Worm (Caenorhabditis elegans) whole organism, young adult: ENCODE results near the gene F53F4.7.
A peak's percentile ranks its signal among the peaks of the same experiment; 100 is the strongest.

ENCODE experiments used
- B0019.2 ChIP-seq: fragments of 200-800 bp; sonication (Bioruptor generic); conservative IDR thresholded peaks from 2 replicates; pipeline ENCODE4 v1.3.6; 2022; ENCODE audit warnings: missing genetic modification reagents, missing genetic modification characterization, missing compliant biosample characterization
- B0035.1 ChIP-seq: sonication (generic microtip); optimal IDR thresholded peaks from 2 replicates; lab custom pipeline; 2016; ENCODE audit warnings: missing genetic modification characterization, mild to moderate bottlenecking, missing compliant biosample characterization, missing genotype, missing genetic modification reagents
- B0261.1 ChIP-seq: sonication (generic microtip); optimal IDR thresholded peaks from 2 replicates; lab custom pipeline; 2016; ENCODE audit warnings: mild to moderate bottlenecking, missing genetic modification characterization, moderate library complexity, missing compliant biosample characterization
- B0336.3 ChIP-seq: fragments of 200-800 bp; sonication (Bioruptor generic); IDR thresholded peaks from 2 replicates; pipeline ENCODE4 v1.3.6; 2022; ENCODE audit warnings: missing genetic modification characterization, missing compliant biosample characterization
- C06A6.2 ChIP-seq: fragments of 200-800 bp; sonication (Bioruptor generic); conservative IDR thresholded peaks from 2 replicates; pipeline ENCODE4 v1.3.6; 2022; ENCODE audit warnings: missing genetic modification characterization, missing compliant biosample characterization
- F10E7.11 ChIP-seq: sonication (generic microtip); optimal IDR thresholded peaks from 2 replicates; lab custom pipeline; 2017; ENCODE audit warnings: mild to moderate bottlenecking, missing genetic modification characterization, moderate library complexity, missing compliant biosample characterization
- F23B12.7 ChIP-seq: sonication (generic microtip); optimal IDR thresholded peaks from 2 replicates; lab custom pipeline; 2017; ENCODE audit warnings: missing genetic modification characterization, mild to moderate bottlenecking, missing compliant biosample characterization, antibody characterized with exemption, moderate library complexity; ENCODE audit not compliant: insufficient read depth
- F33H1.4 ChIP-seq: fragments of 200-800 bp; sonication (Bioruptor generic); IDR thresholded peaks from 2 replicates; pipeline ENCODE4 v1.3.6; 2022; ENCODE audit warnings: missing genetic modification reagents, missing genetic modification characterization, missing compliant biosample characterization
- F55B11.4 ChIP-seq: sonication (generic microtip); optimal IDR thresholded peaks from 2 replicates; lab custom pipeline; 2016; ENCODE audit warnings: missing compliant biosample characterization, missing genetic modification characterization, borderline replicate concordance; ENCODE audit not compliant: insufficient read depth
- K11D2.4 ChIP-seq: fragments of 200-800 bp; sonication (Bioruptor generic); IDR thresholded peaks from 2 replicates; pipeline ENCODE4 v1.3.6; 2022; ENCODE audit warnings: missing genetic modification reagents, missing genetic modification characterization, missing compliant biosample characterization
- T07F8.4 ChIP-seq: sonication (generic microtip); optimal IDR thresholded peaks from 2 replicates; lab custom pipeline; 2016; ENCODE audit warnings: mild to moderate bottlenecking, missing genetic modification characterization, moderate library complexity, missing compliant biosample characterization
- Y53F4B.3 ChIP-seq: fragments of 200-800 bp; sonication (Bioruptor generic); IDR thresholded peaks from 2 replicates; pipeline ENCODE4 v1.3.6; 2022; ENCODE audit warnings: missing genetic modification reagents, missing genetic modification characterization, missing compliant biosample characterization
- Y56A3A.18 ChIP-seq: fragments of 200-800 bp; sonication (Bioruptor generic); IDR thresholded peaks from 2 replicates; pipeline ENCODE4 v1.3.6; 2022; ENCODE audit warnings: missing genetic modification reagents, missing genetic modification characterization, missing compliant biosample characterization
- Y95B8A.8 ChIP-seq: fragments of 200-800 bp; sonication (Bioruptor generic); IDR thresholded peaks from 2 replicates; pipeline ENCODE4 v1.3.6; 2022; ENCODE audit warnings: missing genetic modification reagents, missing genetic modification characterization, missing compliant biosample characterization
- atf-7 ChIP-seq: sonication (generic microtip); optimal IDR thresholded peaks from 2 replicates; lab custom pipeline; 2017; ENCODE audit warnings: mild to moderate bottlenecking, missing genetic modification characterization, missing compliant biosample characterization
- bed-1 ChIP-seq: fragments of 200-800 bp; sonication (Bioruptor generic); IDR thresholded peaks from 2 replicates; pipeline ENCODE4 v1.3.6; 2022; ENCODE audit warnings: missing genetic modification reagents, missing genetic modification characterization, missing compliant biosample characterization
- cebp-2 ChIP-seq: fragments of 200-800 bp; sonication (Bioruptor generic); IDR thresholded peaks from 2 replicates; pipeline ENCODE4 v1.3.6; 2022; ENCODE audit warnings: missing genetic modification characterization, missing compliant biosample characterization
- ceh-27 ChIP-seq: fragments of 200-800 bp; sonication (Bioruptor generic); optimal IDR thresholded peaks from 2 replicates; lab custom pipeline; 2018; ENCODE audit warnings: mild to moderate bottlenecking, missing genetic modification characterization, moderate library complexity, missing compliant biosample characterization
- ceh-40 ChIP-seq: fragments of 200-800 bp; sonication (Bioruptor generic); IDR thresholded peaks from 2 replicates; pipeline ENCODE4 v1.3.6; 2022; ENCODE audit warnings: missing genetic modification characterization, missing compliant biosample characterization
- chd-7 ChIP-seq: sonication (generic microtip); optimal IDR thresholded peaks from 2 replicates; lab custom pipeline; 2016; ENCODE audit warnings: mild to moderate bottlenecking, missing genetic modification characterization, moderate library complexity, missing compliant biosample characterization
- dox-1 ChIP-seq: fragments of 200-800 bp; sonication (Bioruptor generic); IDR thresholded peaks from 2 replicates; pipeline ENCODE4 v1.3.6; 2022; ENCODE audit warnings: missing genetic modification reagents, missing genetic modification characterization, missing compliant biosample characterization
- efl-1 ChIP-seq: fragments of 150-350 bp; optimal IDR thresholded peaks from 2 replicates; lab custom pipeline; 2014; ENCODE audit warnings: missing biosample characterization, missing genetic modification reagents, missing genetic modification characterization
- egl-44 ChIP-seq: fragments of 200-800 bp; sonication (Bioruptor generic); IDR thresholded peaks from 2 replicates; pipeline ENCODE4 v1.3.6; 2022; ENCODE audit warnings: missing genetic modification reagents, missing genetic modification characterization, missing compliant biosample characterization
- egrh-3 ChIP-seq: fragments of 200-800 bp; sonication (Bioruptor generic); IDR thresholded peaks from 2 replicates; pipeline ENCODE4 v1.3.6; 2022; ENCODE audit warnings: missing genetic modification reagents, missing genetic modification characterization, missing compliant biosample characterization
- ets-4 ChIP-seq: fragments of 200-800 bp; sonication (Bioruptor generic); optimal IDR thresholded peaks from 2 replicates; lab custom pipeline; 2018; ENCODE audit warnings: mild to moderate bottlenecking, missing genetic modification characterization, missing compliant biosample characterization
- gei-17 ChIP-seq: fragments of 200-800 bp; sonication (Bioruptor generic); optimal IDR thresholded peaks from 2 replicates; lab custom pipeline; 2018; ENCODE audit warnings: mild to moderate bottlenecking, missing genetic modification characterization, missing compliant biosample characterization
- hlh-26 ChIP-seq: fragments of 200-800 bp; sonication (Bioruptor generic); conservative IDR thresholded peaks from 2 replicates; pipeline ENCODE4 v1.3.6; 2022; ENCODE audit warnings: missing genetic modification reagents, missing genetic modification characterization, missing compliant biosample characterization
- hmg-1.2 ChIP-seq: fragments of 200-800 bp; sonication (Bioruptor generic); IDR thresholded peaks from 2 replicates; pipeline ENCODE4 v1.3.6; 2022; ENCODE audit warnings: missing genetic modification reagents, missing genetic modification characterization, missing compliant biosample characterization
- hrde-1 ChIP-seq: sonication (generic microtip); optimal IDR thresholded peaks from 2 replicates; lab custom pipeline; 2016; ENCODE audit warnings: missing genetic modification characterization, mild to moderate bottlenecking, missing compliant biosample characterization, moderate library complexity, missing genotype, missing genetic modification reagents, borderline replicate concordance
- lag-1 ChIP-seq: fragments of 200-800 bp; sonication (Bioruptor generic); IDR thresholded peaks from 2 replicates; pipeline ENCODE4 v1.3.6; 2022; ENCODE audit warnings: missing genetic modification reagents, missing genetic modification characterization, missing compliant biosample characterization
- let-526 ChIP-seq: fragments of 200-800 bp; sonication (Bioruptor generic); IDR thresholded peaks from 2 replicates; pipeline ENCODE4 v1.3.6; 2022; ENCODE audit warnings: missing genetic modification reagents, missing genetic modification characterization, missing compliant biosample characterization
- let-607 ChIP-seq, 2 experiments: fragments of 200-800 bp in 1 of 2; sonication (Bioruptor generic) in 1 of 2; sonication (generic microtip) in 1 of 2; optimal IDR thresholded peaks; 2 replicates each; lab custom pipeline; 2016 to 2018; ENCODE audit warnings: mild to moderate bottlenecking in 2 of 2, missing compliant biosample characterization in 2 of 2, missing genetic modification characterization in 2 of 2, moderate library complexity in 2 of 2, missing genotype in 1 of 2
- lin-40 ChIP-seq: sonication (generic microtip); optimal IDR thresholded peaks from 2 replicates; lab custom pipeline; 2016; ENCODE audit warnings: missing genetic modification characterization, mild to moderate bottlenecking, missing compliant biosample characterization, missing genotype, missing genetic modification reagents
- lsl-1 ChIP-seq: fragments of 200-800 bp; sonication (Bioruptor generic); optimal IDR thresholded peaks from 2 replicates; lab custom pipeline; 2018; ENCODE audit warnings: mild to moderate bottlenecking, missing genetic modification characterization, moderate library complexity, missing compliant biosample characterization
- mcd-1 ChIP-seq: fragments of 200-800 bp; sonication (Bioruptor generic); IDR thresholded peaks from 2 replicates; pipeline ENCODE4 v1.3.6; 2022; ENCODE audit warnings: missing genetic modification reagents, missing genetic modification characterization, missing compliant biosample characterization
- nfya-1 ChIP-seq: sonication (generic microtip); optimal IDR thresholded peaks from 2 replicates; lab custom pipeline; 2017; ENCODE audit warnings: antibody characterized with exemption, missing compliant biosample characterization, missing genetic modification characterization, borderline replicate concordance; ENCODE audit not compliant: insufficient read depth
- nfyb-1 ChIP-seq: fragments of 200-800 bp; sonication (Bioruptor generic); IDR thresholded peaks from 2 replicates; pipeline ENCODE4 v1.3.6; 2022; ENCODE audit warnings: missing genetic modification reagents, missing genetic modification characterization, missing compliant biosample characterization
- nhr-120 ChIP-seq: fragments of 200-800 bp; sonication (Bioruptor generic); IDR thresholded peaks from 2 replicates; pipeline ENCODE4 v1.3.6; 2022; ENCODE audit warnings: missing genetic modification characterization, missing compliant biosample characterization
- nhr-179 ChIP-seq: sonication (generic microtip); optimal IDR thresholded peaks from 2 replicates; lab custom pipeline; 2016; ENCODE audit warnings: mild to moderate bottlenecking, missing genetic modification characterization, missing compliant biosample characterization
- pbrm-1 ChIP-seq: fragments of 200-800 bp; sonication (Bioruptor generic); IDR thresholded peaks from 2 replicates; pipeline ENCODE4 v1.3.6; 2022; ENCODE audit warnings: missing genetic modification reagents, missing genetic modification characterization, missing compliant biosample characterization
- tbp1 ChIP-seq: fragments of 200-800 bp; sonication (Bioruptor generic); optimal IDR thresholded peaks from 2 replicates; lab custom pipeline; 2018; ENCODE audit warnings: mild to moderate bottlenecking, missing genetic modification characterization, missing compliant biosample characterization
- unc-130 ChIP-seq: sonication (generic microtip); optimal IDR thresholded peaks from 2 replicates; lab custom pipeline; 2016; ENCODE audit warnings: missing genetic modification reagents, missing genetic modification characterization, missing compliant biosample characterization
- unc-62 ChIP-seq: fragments of 150-350 bp; optimal IDR thresholded peaks from 2 replicates; lab custom pipeline; 2014; ENCODE audit warnings: missing biosample characterization, missing genetic modification reagents, missing genetic modification characterization
- zfh-2 ChIP-seq: fragments of 200-800 bp; sonication (Bioruptor generic); conservative IDR thresholded peaks from 2 replicates; pipeline ENCODE4 v1.3.6; 2022; ENCODE audit warnings: missing genetic modification reagents, missing genetic modification characterization, missing compliant biosample characterization
- ztf-18 ChIP-seq: sonication (generic microtip); optimal IDR thresholded peaks from 2 replicates; lab custom pipeline; 2016; ENCODE audit warnings: missing genotype, mild to moderate bottlenecking, missing genetic modification characterization, missing compliant biosample characterization
- ztf-22 ChIP-seq: fragments of 200-800 bp; sonication (Bioruptor generic); optimal IDR thresholded peaks from 2 replicates; lab custom pipeline; 2018; ENCODE audit warnings: mild to moderate bottlenecking, missing genetic modification characterization, moderate library complexity, missing compliant biosample characterization
- ztf-28 ChIP-seq: fragments of 200-800 bp; sonication (Bioruptor generic); IDR thresholded peaks from 2 replicates; pipeline ENCODE4 v1.3.6; 2022; ENCODE audit warnings: missing genetic modification reagents, missing genetic modification characterization, missing compliant biosample characterization

The F53F4.7 gene

ce11 chrV:13649730-13650349 lies 36.1 kb upstream of the F53F4.7 start, which contains the start of gene H37A05.4 (continued):
- TF ChIP-seq B0019.2 (GFP tag; lab: Robert Waterston, UW) (no peak), B0035.1 (tag; lab: Kevin White, UChicago) (peak; percentile 66), gei-17 (GFP tag; lab: Kevin White, UChicago) (no peak), lag-1 (GFP tag; lab: Robert Waterston, UW) (no peak), hmg-1.2 (peak; percentile 52), efl-1 (GFP tag; lab: Kevin White, UChicago) (no peak), F33H1.4 (GFP tag; lab: Robert Waterston, UW) (0 out of 2 replicates have a peak, but pooled peaks have one; percentile 11), F55B11.4 (tag; lab: Kevin White, UChicago) (no peak), tbp1 (GFP tag; lab: Kevin White, UChicago) (peak; percentile 39), nhr-179 (tag; lab: Kevin White, UChicago) (no peak), nfyb-1 (GFP tag; lab: Robert Waterston, UW) (peak; percentile 90), egrh-3 (GFP tag; lab: Robert Waterston, UW) (no peak), T07F8.4 (tag; lab: Kevin White, UChicago) (no peak), hlh-26 (no peak), chd-7 (tag; lab: Kevin White, UChicago) (peak; percentile 55), ceh-40 (no peak; the same call in 1 of the 2 replicates), Y56A3A.18 (GFP tag; lab: Robert Waterston, UW) (no peak; the same call in none of the 2 replicates), ztf-22 (GFP tag; lab: Kevin White, UChicago) (peak; percentile 10), Y95B8A.8 (peak; percentile 62), let-607 (tag; optimal IDR thresholded peaks at IDR 0.05; lab: Kevin White, UChicago) (peak in 1 of 2 experiments; percentile 12), nhr-120 (no peak), let-526 (GFP tag; lab: Robert Waterston, UW) (0 out of 2 replicates have a peak, but pooled peaks have one; percentile 13), ztf-18 (peak; percentile 13), atf-7 (tag; lab: Kevin White, UChicago) (peak; percentile 72), mcd-1 (GFP tag; lab: Robert Waterston, UW) (peak; percentile 53), hrde-1 (tag; lab: Kevin White, UChicago) (peak; percentile 5), ets-4 (no peak), pbrm-1 (GFP tag; lab: Robert Waterston, UW) (no peak; the same call in 1 of the 2 replicates), F23B12.7 (tag; lab: Kevin White, UChicago) (no peak), cebp-2 (no peak), Y53F4B.3 (GFP tag; lab: Robert Waterston, UW) (no peak), nfya-1 (tag; lab: Kevin White, UChicago) (no peak), unc-62 (GFP tag; lab: Kevin White, UChicago) (no peak), zfh-2 (GFP tag; lab: Robert Waterston, UW) (0 out of 2 replicates have a peak, but pooled peaks have one; percentile 20), ceh-27 (GFP tag; lab: Kevin White, UChicago) (no peak), egl-44 (GFP tag; lab: Robert Waterston, UW) (peak; percentile 56; the same call in 1 of the 2 replicates), bed-1 (GFP tag; lab: Robert Waterston, UW) (no peak), K11D2.4 (GFP tag; lab: Robert Waterston, UW) (peak; percentile 73), lin-40 (tag; lab: Kevin White, UChicago) (peak; percentile 65), C06A6.2 (GFP tag; lab: Robert Waterston, UW) (peak; percentile 57), unc-130 (no peak), B0261.1 (no peak), lsl-1 (peak; percentile 14), ztf-28 (GFP tag; lab: Robert Waterston, UW) (no peak), B0336.3 (GFP tag; lab: Robert Waterston, UW) (peak; percentile 92), F10E7.11 (tag; lab: Kevin White, UChicago) (peak; percentile 57), dox-1 (GFP tag; lab: Robert Waterston, UW) (peak; percentile 63)
